Fruit fly (Drosophila melanogaster): Measurements from ENCODE around the gene Df31.

The Df31 gene

DNA sequence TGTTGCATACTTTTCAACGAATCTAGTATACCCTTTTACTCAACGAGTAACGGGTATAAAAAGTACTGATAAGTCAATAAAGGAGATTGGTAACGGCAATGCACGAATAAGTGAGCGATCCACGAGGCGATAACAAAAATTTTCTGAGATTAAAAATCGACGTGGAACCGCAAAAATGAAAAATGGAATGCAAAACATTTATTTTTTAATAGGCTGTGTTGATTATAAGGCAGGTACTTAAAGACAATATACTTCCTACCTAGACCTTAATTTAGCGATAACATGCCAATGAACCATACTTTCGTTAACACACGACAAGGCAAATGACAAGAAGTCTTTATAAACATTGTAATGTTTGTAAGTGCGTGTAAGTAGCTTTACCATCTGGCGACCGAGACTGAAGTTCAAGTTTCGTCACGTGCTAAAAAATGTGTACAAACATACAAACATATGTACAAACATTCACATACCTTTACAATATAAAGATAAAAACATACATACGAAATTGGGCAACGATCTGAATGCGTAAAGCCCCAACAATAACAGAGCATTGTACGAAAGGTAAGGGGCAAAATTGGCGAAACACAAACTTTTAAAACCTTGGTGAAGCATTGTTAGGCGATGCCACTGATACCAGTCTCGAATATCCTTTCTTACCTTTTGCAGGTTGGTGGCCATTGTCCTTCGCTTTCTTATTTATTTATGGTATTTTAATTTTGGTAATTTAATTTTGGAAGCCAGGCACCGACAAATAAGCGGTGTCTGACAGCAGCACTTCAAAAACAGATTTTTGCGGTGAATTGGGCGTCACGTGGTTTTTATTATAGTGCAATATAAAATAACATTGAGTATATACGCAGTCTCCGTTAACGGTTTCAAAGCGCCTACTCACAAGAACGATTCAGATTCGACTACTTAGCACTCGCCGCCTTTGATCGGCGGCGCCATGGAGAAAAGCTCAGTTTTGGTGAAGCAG lies 6.7 kb downstream of the Df31 start:
- no peak for TF ChIP-seq CG17801 (GFP tag; optimal IDR thresholded peaks at IDR 0.05; ENCODE audit: partially characterized antibody)

DNA sequence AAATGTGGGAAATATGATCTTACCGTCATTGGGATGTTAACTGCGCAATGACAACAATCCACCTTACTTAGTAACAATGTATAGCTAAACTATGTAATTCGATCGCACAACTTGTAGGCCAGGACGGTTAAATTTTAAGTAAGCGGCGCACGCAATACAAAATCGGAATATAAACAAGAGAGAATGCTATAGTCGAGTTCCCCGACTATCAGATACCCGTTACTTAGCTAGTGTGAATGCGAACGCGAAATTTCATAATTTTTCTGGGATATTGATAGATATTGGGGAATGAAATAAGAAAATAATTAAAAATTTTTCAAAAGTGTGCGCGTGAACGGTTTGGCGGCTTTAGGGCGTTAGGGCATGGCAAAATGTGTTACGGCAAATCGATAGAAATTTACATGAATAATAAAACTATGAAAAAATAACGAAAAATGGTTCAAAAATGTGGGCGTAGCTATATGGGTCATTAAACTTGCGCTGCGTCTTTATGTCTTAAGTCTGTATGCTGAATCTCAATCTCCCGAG lies 7.6 kb downstream of the Df31 start:
- TF ChIP-seq CG17801 (GFP tag; optimal IDR thresholded peaks at IDR 0.05; ENCODE audit: partially characterized antibody): no peak

DNA sequence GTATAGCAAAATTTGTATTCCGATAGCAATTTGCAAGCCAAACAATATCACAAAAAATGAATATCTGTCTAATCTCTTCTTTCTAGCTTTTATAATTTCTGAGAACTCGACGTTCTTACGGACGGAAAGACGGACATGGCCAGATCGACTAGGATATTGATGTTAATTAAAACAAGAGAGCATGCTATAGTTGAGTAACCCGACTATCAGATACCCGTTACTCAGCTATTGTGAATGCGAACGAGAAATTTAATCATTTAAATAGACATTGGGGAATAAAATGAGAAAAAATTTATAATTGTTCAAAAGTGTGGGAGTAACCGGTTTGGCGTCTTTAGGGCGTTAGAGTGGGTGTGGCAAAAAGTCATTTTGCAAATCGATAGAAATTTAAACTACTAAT lies 9.2 kb downstream of the Df31 start:
- no peak for TF ChIP-seq CG17801 (GFP tag; optimal IDR thresholded peaks at IDR 0.05; ENCODE audit: partially characterized antibody)

dm6 chr2L:21618738-21619431 lies 10.8 kb downstream of the Df31 start:
- no peak for TF ChIP-seq CG17801 (GFP tag; optimal IDR thresholded peaks at IDR 0.05; ENCODE audit: partially characterized antibody)

DNA sequence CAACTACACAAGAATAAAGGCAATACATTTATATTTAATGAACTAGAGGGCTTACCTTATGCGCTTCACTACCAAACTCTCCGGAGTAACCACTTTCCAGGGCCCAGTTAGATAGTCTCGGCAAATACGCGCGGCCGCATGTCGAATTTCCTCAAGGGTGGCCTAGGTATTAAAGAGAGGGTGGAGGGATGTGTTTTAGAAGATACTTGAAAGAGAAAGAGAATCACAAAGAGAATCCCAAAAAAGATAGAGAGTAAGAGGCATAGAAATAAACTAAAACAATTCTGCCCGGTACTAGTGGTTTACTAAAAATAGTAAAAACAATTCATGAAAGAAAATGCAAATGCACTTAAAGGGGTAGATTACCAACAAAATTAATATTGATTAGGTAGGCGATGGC lies 11.8 kb downstream of the Df31 start:
- TF ChIP-seq CG17801 (GFP tag; optimal IDR thresholded peaks at IDR 0.05; ENCODE audit: partially characterized antibody): no peak

- TF ChIP-seq CG17801 (GFP tag; optimal IDR thresholded peaks at IDR 0.05; ENCODE audit: partially characterized antibody): no peak
Measured at dm6 chr2L:21589323-21589722, 40.4 kb downstream of the Df31 start, which contains the start of gene nompB. Gene nompB (minus strand): TSS chr2L:21589423.
